Fruit fly (Drosophila melanogaster): ENCODE data around the gene CG42571.

Gene CG42571

dm6 chr3L:15713932-15714492 is 2.2 kb upstream of the CG42571 start:
- TF ChIP-seq noc (tag; optimal IDR thresholded peaks at IDR 0.05): peak; percentile 58

- TF ChIP-seq noc (tag; optimal IDR thresholded peaks at IDR 0.05): no peak
Measured at dm6 chr3L:15717519-15717918, 1.3 kb downstream of the CG42571 start, which contains the start of gene CG42570. CG42570 (plus strand) TSS chr3L:15717819.

dm6 chr3L:15720224-15720623 is 4.0 kb downstream of the CG42571 start:
- no peak for TF ChIP-seq noc (tag; optimal IDR thresholded peaks at IDR 0.05)

- TF ChIP-seq noc (tag; optimal IDR thresholded peaks at IDR 0.05): no peak
Measured at dm6 chr3L:15720905-15721304, 4.7 kb downstream of the CG42571 start.

dm6 chr3L:15726799-15727198 is 10.5 kb downstream of the CG42571 start:
- TF ChIP-seq noc (tag; optimal IDR thresholded peaks at IDR 0.05): no peak

dm6 chr3L:15728195-15728594 is 11.9 kb downstream of the CG42571 start, which contains the start of gene comm:
comm (minus strand) TSS chr3L:15728430.
- TF ChIP-seq noc (tag; optimal IDR thresholded peaks at IDR 0.05): no peak

- no peak for TF ChIP-seq noc (tag; optimal IDR thresholded peaks at IDR 0.05)
Measured at dm6 chr3L:15729306-15730006, 13.2 kb downstream of the CG42571 start.

dm6 chr3L:15731832-15732506 is 15.7 kb downstream of the CG42571 start:
- TF ChIP-seq noc (tag; optimal IDR thresholded peaks at IDR 0.05): no peak

dm6 chr3L:15740708-15741280 is 24.5 kb downstream of the CG42571 start:
- TF ChIP-seq noc (tag; optimal IDR thresholded peaks at IDR 0.05): no peak

dm6 chr3L:15741843-15742242 is 25.6 kb downstream of the CG42571 start:
- TF ChIP-seq noc (tag; optimal IDR thresholded peaks at IDR 0.05): no peak

- no peak for TF ChIP-seq noc (tag; optimal IDR thresholded peaks at IDR 0.05)
Measured at dm6 chr3L:15746250-15746649, 30.0 kb downstream of the CG42571 start.

- no peak for TF ChIP-seq noc (tag; optimal IDR thresholded peaks at IDR 0.05)
Measured at dm6 chr3L:15748376-15748955, 32.2 kb downstream of the CG42571 start.

- TF ChIP-seq noc (tag; optimal IDR thresholded peaks at IDR 0.05): no peak
Measured at dm6 chr3L:15749276-15749675, 33.0 kb downstream of the CG42571 start.

dm6 chr3L:15752786-15753185 is 36.5 kb downstream of the CG42571 start:
- TF ChIP-seq noc (tag; optimal IDR thresholded peaks at IDR 0.05): no peak

dm6 chr3L:15755114-15755513 is 38.9 kb downstream of the CG42571 start:
- no peak for TF ChIP-seq noc (tag; optimal IDR thresholded peaks at IDR 0.05)

dm6 chr3L:15757851-15758250 is 41.6 kb downstream of the CG42571 start:
- TF ChIP-seq noc (tag; optimal IDR thresholded peaks at IDR 0.05): no peak
